In genomic region chrX:10656216-10656615, dm6 we compare ENCODE assay signal across 2 fruit fly cellular contexts.
TF ChIP-seq lines count a peak whose summit lies in the region.

No protein-coding gene starts in this region.

- peak; percentile 62 for TF ChIP-seq CTCF in S2 (optimal IDR thresholded peaks at IDR 0.05; lab: Kevin White, UChicago)
- TF ChIP-seq CTCF in whole organism, embryonic (GFP tag; optimal IDR thresholded peaks at IDR 0.05; lab: Kevin White, UChicago) = peak; percentile 66

TF ChIP-seq in whole organism, embryonic, 481 proteins besides CTCF, POLR2A, EP300 and RAD21:
- TF ChIP-seq CG13894 (tag; optimal IDR thresholded peaks at IDR 0.05; lab: Kevin White, UChicago) (peak; percentile 61), lov (optimal IDR thresholded peaks at IDR 0.05; lab: Kevin White, UChicago) (no peak), lov (GFP tag; IDR thresholded peaks at IDR 0.05; lab: Robert Waterston, UW) (no peak), Ets65A (GFP tag; lab: Kevin White, UChicago) (peak; percentile 44), fd64A (GFP tag; optimal IDR thresholded peaks at IDR 0.05; lab: Kevin White, UChicago) (no peak)
